Fruit fly (Drosophila melanogaster): ENCODE results near the gene CG6013.

dm6 chr3R:19075135-19075534 lies 43.8 kb downstream of the CG6013 start:
- TF ChIP-seq lmd (GFP tag; IDR thresholded peaks at IDR 0.05) (no peak), pan (optimal IDR thresholded peaks at IDR 0.05) (no peak), pan (GFP tag; optimal IDR thresholded peaks at IDR 0.05 in 1 of 2, IDR thresholded peaks at IDR 0.05 in 1 of 2) (no peak), Hr78 (GFP tag; optimal IDR thresholded peaks at IDR 0.05) (no peak), Bgb (GFP tag; IDR thresholded peaks at IDR 0.05; ENCODE audit: partially characterized antibody) (no peak), ham (GFP tag; IDR thresholded peaks at IDR 0.05) (no peak), HLH3B (GFP tag; IDR thresholded peaks at IDR 0.05) (no peak), CG34376 (GFP tag; optimal IDR thresholded peaks at IDR 0.05) (no peak), Taf1 (GFP tag; IDR thresholded peaks at IDR 0.05) (no peak)

Measured in whole organism, embryonic.